Worm (Caenorhabditis elegans) whole organism, L4 larva: ENCODE measurements around the gene F40F8.12.
A peak's percentile ranks its signal among the peaks of the same experiment; 100 is the strongest.

Source experiments
- D1046.2 ChIP-seq: fragments of 200-800 bp; sonication (Bioruptor generic); IDR thresholded peaks from 2 replicates; pipeline ENCODE4 v1.3.6; 2022; ENCODE audit warnings: missing genetic modification characterization, missing compliant biosample characterization
- T20F7.1 ChIP-seq: fragments of 200-800 bp; sonication (Bioruptor generic); optimal IDR thresholded peaks from 2 replicates; lab custom pipeline; 2018; ENCODE audit warnings: mild to moderate bottlenecking, missing genetic modification characterization, missing compliant biosample characterization
- aha-1 ChIP-seq: fragments of 150-350 bp; peaks from one replicate; lab custom pipeline; 2014; ENCODE audit warnings: missing biosample characterization, missing genetic modification characterization
- ama-1 ChIP-seq: fragments of 150-350 bp; optimal IDR thresholded peaks from 2 replicates; lab custom pipeline; 2014; ENCODE audit warnings: inconsistent platforms, mixed read lengths
- attf-4 ChIP-seq: sonication (generic microtip); optimal IDR thresholded peaks from 3 replicates; lab custom pipeline; 2017; ENCODE audit warnings: missing biosample characterization, missing genetic modification characterization
- ceh-28 ChIP-seq: fragments of 150-350 bp; optimal IDR thresholded peaks from 2 replicates; lab custom pipeline; 2014; ENCODE audit warnings: missing biosample characterization, missing genetic modification reagents, missing genetic modification characterization
- ctbp-1 ChIP-seq: fragments of 200-800 bp; sonication (Bioruptor generic); IDR thresholded peaks from 2 replicates; pipeline ENCODE4 v1.3.6; 2022; ENCODE audit warnings: missing genetic modification reagents, missing genetic modification characterization, missing compliant biosample characterization
- daf-12 ChIP-seq: fragments of 150-350 bp; optimal IDR thresholded peaks from 2 replicates; lab custom pipeline; 2014; ENCODE audit warnings: missing biosample characterization, missing genetic modification reagents, missing genetic modification characterization
- daf-16 ChIP-seq, 3 experiments: sonication (generic microtip); optimal IDR thresholded peaks; 2 replicates each; lab custom pipeline; 2016 to 2017; ENCODE audit warnings: missing genetic modification characterization in 3 of 3, missing genetic modification reagents in 3 of 3, mild to moderate bottlenecking in 2 of 3, missing compliant biosample characterization in 2 of 3, missing biosample characterization in 1 of 3, moderate library complexity in 1 of 3
- dmd-6 ChIP-seq: fragments of 200-800 bp; sonication (Bioruptor generic); IDR thresholded peaks from 2 replicates; pipeline ENCODE4 v1.3.6; 2022; ENCODE audit warnings: missing genetic modification reagents, missing genetic modification characterization, missing compliant biosample characterization
- dmd-9 ChIP-seq: fragments of 200-800 bp; sonication (Bioruptor generic); IDR thresholded peaks from 2 replicates; pipeline ENCODE4 v1.3.6; 2022; ENCODE audit warnings: missing genetic modification reagents, missing genetic modification characterization, missing compliant biosample characterization
- dve-1 ChIP-seq: sonication (generic microtip); optimal IDR thresholded peaks from 2 replicates; lab custom pipeline; 2017; ENCODE audit warnings: antibody characterized with exemption, mild to moderate bottlenecking, missing genetic modification characterization, missing compliant biosample characterization; ENCODE audit not compliant: insufficient read depth
- hlh-11 ChIP-seq: fragments of 200-800 bp; sonication (Bioruptor generic); optimal IDR thresholded peaks from 2 replicates; lab custom pipeline; 2018; ENCODE audit warnings: mild to moderate bottlenecking, missing genetic modification characterization, missing compliant biosample characterization
- hlh-30 ChIP-seq: sonication (generic microtip); optimal IDR thresholded peaks from 2 replicates; lab custom pipeline; 2017; ENCODE audit warnings: antibody characterized with exemption, mild to moderate bottlenecking, missing genetic modification characterization, missing compliant biosample characterization; ENCODE audit not compliant: insufficient read depth
- jun-1 ChIP-seq: fragments of 150-350 bp; optimal IDR thresholded peaks from 2 replicates; lab custom pipeline; 2014; ENCODE audit warnings: missing biosample characterization, missing genetic modification reagents, missing genetic modification characterization
- lim-7 ChIP-seq: fragments of 200-800 bp; sonication (Bioruptor generic); IDR thresholded peaks from 2 replicates; pipeline ENCODE4 v1.3.6; 2022; ENCODE audit warnings: missing genetic modification characterization, missing compliant biosample characterization
- lin-38 ChIP-seq: fragments of 200-800 bp; sonication (Bioruptor generic); IDR thresholded peaks from 2 replicates; pipeline ENCODE4 v1.3.6; 2022; ENCODE audit warnings: missing genetic modification reagents, missing genetic modification characterization, missing compliant biosample characterization
- lir-3 ChIP-seq: sonication (generic microtip); optimal IDR thresholded peaks from 2 replicates; lab custom pipeline; 2016; ENCODE audit warnings: mild to moderate bottlenecking, missing genetic modification characterization, missing compliant biosample characterization
- lsy-2 ChIP-seq, 2 experiments: fragments of 150-350 bp in 1 of 2; sonication (generic microtip) in 1 of 2; optimal IDR thresholded peaks; 2 replicates each; lab custom pipeline; 2014 to 2017; ENCODE audit warnings: missing biosample characterization in 2 of 2, missing genetic modification characterization in 2 of 2
- mep-1 ChIP-seq: fragments of 150-350 bp; sonication (generic microtip); optimal IDR thresholded peaks from 3 replicates; lab custom pipeline; 2014; ENCODE audit warnings: missing biosample characterization, missing genetic modification characterization
- mes-2 ChIP-seq: sonication (generic microtip); optimal IDR thresholded peaks from 2 replicates; lab custom pipeline; 2016; ENCODE audit warnings: missing genotype, mild to moderate bottlenecking, missing genetic modification characterization, missing compliant biosample characterization; ENCODE audit not compliant: poor library complexity, severe bottlenecking
- mxl-2 ChIP-seq: fragments of 200-800 bp; sonication (Bioruptor generic); conservative IDR thresholded peaks from 2 replicates; pipeline ENCODE4 v1.3.6; 2022; ENCODE audit warnings: missing genetic modification reagents, missing genetic modification characterization, missing compliant biosample characterization
- nhr-10 ChIP-seq: fragments of 150-350 bp; optimal IDR thresholded peaks from 2 replicates; lab custom pipeline; 2014; ENCODE audit warnings: missing biosample characterization, missing genetic modification characterization
- nhr-102 ChIP-seq: sonication (generic microtip); optimal IDR thresholded peaks from 2 replicates; lab custom pipeline; 2016; ENCODE audit warnings: mild to moderate bottlenecking, missing genetic modification characterization, moderate library complexity, missing compliant biosample characterization
- nhr-28 ChIP-seq: fragments of 150-350 bp; optimal IDR thresholded peaks from 2 replicates; lab custom pipeline; 2014; ENCODE audit warnings: missing biosample characterization, missing genetic modification characterization
- nhr-48 ChIP-seq: sonication (generic microtip); optimal IDR thresholded peaks from 2 replicates; lab custom pipeline; 2016; ENCODE audit warnings: mild to moderate bottlenecking, missing genetic modification characterization, missing compliant biosample characterization
- nhr-6 ChIP-seq: fragments of 150-350 bp; optimal IDR thresholded peaks from 2 replicates; lab custom pipeline; 2014; ENCODE audit warnings: missing biosample characterization, missing genetic modification characterization
- nhr-77 ChIP-seq: fragments of 150-350 bp; optimal IDR thresholded peaks from 2 replicates; lab custom pipeline; 2014; ENCODE audit warnings: missing biosample characterization, missing genetic modification characterization
- php-3 ChIP-seq: fragments of 200-800 bp; sonication (Bioruptor generic); IDR thresholded peaks from 2 replicates; pipeline ENCODE4 v1.3.6; 2022; ENCODE audit warnings: missing genetic modification reagents, missing genetic modification characterization, missing compliant biosample characterization
- spr-3 ChIP-seq: fragments of 200-800 bp; sonication (Bioruptor generic); optimal IDR thresholded peaks from 2 replicates; lab custom pipeline; 2018; ENCODE audit warnings: mild to moderate bottlenecking, missing genetic modification characterization, missing compliant biosample characterization
- tra-1 ChIP-seq: fragments of 200-800 bp; sonication (Bioruptor generic); IDR thresholded peaks from 2 replicates; pipeline ENCODE4 v1.3.6; 2022; ENCODE audit warnings: missing genetic modification reagents, missing genetic modification characterization, missing compliant biosample characterization
- unc-130 ChIP-seq: sonication (generic microtip); optimal IDR thresholded peaks from 2 replicates; lab custom pipeline; 2016; ENCODE audit warnings: missing genetic modification reagents, missing genetic modification characterization, missing compliant biosample characterization
- unc-39 ChIP-seq: sonication (generic microtip); optimal IDR thresholded peaks from 2 replicates; lab custom pipeline; 2017; ENCODE audit warnings: missing biosample characterization, missing genetic modification characterization
- unc-62 ChIP-seq, 3 experiments: fragments of 150-350 bp in 1 of 3; sonication (generic microtip); optimal IDR thresholded peaks in 2 of 3; peaks in 1 of 3; 1 replicate in 1 of 3; 2 replicates in 2 of 3; lab custom pipeline; 2014 to 2017; ENCODE audit warnings: missing biosample characterization in 3 of 3, missing genetic modification characterization in 3 of 3, missing genetic modification reagents in 3 of 3, missing genotype in 1 of 3
- zfp-3 ChIP-seq: fragments of 200-800 bp; sonication (Bioruptor generic); conservative IDR thresholded peaks from 2 replicates; pipeline ENCODE4 v1.3.6; 2022; ENCODE audit warnings: missing genetic modification reagents, missing genetic modification characterization, missing compliant biosample characterization
- ztf-11 ChIP-seq: fragments of 150-350 bp; optimal IDR thresholded peaks from 2 replicates; lab custom pipeline; 2014; ENCODE audit warnings: missing biosample characterization, missing genetic modification characterization

Gene F40F8.12

ce11 chrII:11152495-11152894 lies 22.9 kb downstream of the F40F8.12 start, which contains the start of gene pqm-1:
Gene pqm-1 (minus strand): TSS chrII:11152595.
- TF ChIP-seq aha-1 (tag; lab: Kevin White, UChicago) (peak; percentile 21), daf-12 (tag; lab: Kevin White, UChicago) (no peak)

DNA sequence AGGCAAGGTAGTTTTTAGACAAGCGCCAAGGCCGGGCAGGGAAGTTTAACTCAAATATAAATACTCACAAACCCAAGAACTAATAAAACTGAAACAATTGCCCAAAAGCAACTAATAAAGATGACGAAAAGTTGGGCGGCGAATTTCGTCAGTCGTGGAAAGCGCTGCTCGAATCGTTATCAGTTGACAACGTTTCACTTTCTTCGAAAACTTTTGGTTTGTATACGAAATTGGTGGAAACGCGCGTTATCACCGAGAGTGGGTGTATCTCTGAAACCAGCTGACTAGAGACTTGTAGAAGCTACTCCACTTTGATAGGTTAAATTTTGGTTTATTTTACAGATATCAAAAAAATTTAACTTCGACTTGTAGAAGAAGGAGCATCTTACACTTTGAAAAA lies 23.5 kb downstream of the F40F8.12 start:
- TF ChIP-seq mes-2 (tag; lab: Kevin White, UChicago), result peak; percentile 13
- no peak for TF ChIP-seq daf-16 (GFP tag; optimal IDR thresholded peaks at IDR 0.05; lab: Kevin White, UChicago)
- peak; percentile 78 for TF ChIP-seq daf-16 (tag; optimal IDR thresholded peaks at IDR 0.05; lab: Kevin White, UChicago)
- peak; percentile 12; the same call in 1 of the 2 replicates for TF ChIP-seq lin-38 (GFP tag; lab: Robert Waterston, UW)
- TF ChIP-seq dmd-9 (GFP tag; lab: Robert Waterston, UW), result no peak
- no peak for TF ChIP-seq zfp-3 (GFP tag; lab: Robert Waterston, UW)
- TF ChIP-seq php-3 (GFP tag; lab: Robert Waterston, UW), result 0 out of 2 replicates have a peak, but pooled peaks have one; percentile 38
- no peak for TF ChIP-seq attf-4 (tag; lab: Kevin White, UChicago)
- peak; percentile 74 for TF ChIP-seq dmd-6
- TF ChIP-seq aha-1 (tag; lab: Kevin White, UChicago), result peak; percentile 63
- peak; percentile 41 for TF ChIP-seq nhr-28 (tag; lab: Kevin White, UChicago)
- no peak for TF ChIP-seq mep-1 (tag; lab: Kevin White, UChicago)
- peak; percentile 9 for TF ChIP-seq ama-1 (lab: Kevin White, UChicago)
- peak; percentile 13 for TF ChIP-seq nhr-48 (tag; lab: Kevin White, UChicago)
- TF ChIP-seq ceh-28 (tag; lab: Kevin White, UChicago), result no peak
- TF ChIP-seq dve-1 (tag; lab: Kevin White, UChicago), result peak; percentile 67
- TF ChIP-seq tra-1 (GFP tag; lab: Robert Waterston, UW), result 0 out of 2 replicates have a peak, but pooled peaks have one; percentile 37
- peak; percentile 76 for TF ChIP-seq hlh-11 (tag; lab: Kevin White, UChicago)
- no peak for TF ChIP-seq D1046.2 (GFP tag; lab: Robert Waterston, UW)
- TF ChIP-seq nhr-102 (tag; lab: Kevin White, UChicago), result no peak

- peak; percentile 48 for TF ChIP-seq nhr-77 (tag; lab: Kevin White, UChicago)
- no peak for TF ChIP-seq attf-4 (tag; lab: Kevin White, UChicago)
- TF ChIP-seq dmd-6, result peak; percentile 52
- TF ChIP-seq lim-7 (GFP tag; lab: Robert Waterston, UW), result no peak
- TF ChIP-seq nhr-10 (tag; lab: Kevin White, UChicago), result peak; percentile 40
- TF ChIP-seq daf-16 (GFP tag; optimal IDR thresholded peaks at IDR 0.05; lab: Kevin White, UChicago), result no peak
- TF ChIP-seq daf-16 (tag; optimal IDR thresholded peaks at IDR 0.05; lab: Kevin White, UChicago), result peak; percentile 63
- TF ChIP-seq mxl-2, result no peak
- TF ChIP-seq nhr-102 (tag; lab: Kevin White, UChicago), result no peak
- TF ChIP-seq ztf-11 (tag; lab: Kevin White, UChicago), result no peak
- peak; percentile 65 for TF ChIP-seq dve-1 (tag; lab: Kevin White, UChicago)
- peak; percentile 66 for TF ChIP-seq hlh-11 (tag; lab: Kevin White, UChicago)
- TF ChIP-seq T20F7.1 (GFP tag; lab: Kevin White, UChicago), result no peak
- peak; percentile 47 for TF ChIP-seq nhr-28 (tag; lab: Kevin White, UChicago)
- TF ChIP-seq php-3 (GFP tag; lab: Robert Waterston, UW), result 0 out of 2 replicates have a peak, but pooled peaks have one; percentile 32
- no peak for TF ChIP-seq lsy-2 (tag; optimal IDR thresholded peaks at IDR 0.05; lab: Kevin White, UChicago)
- peak in 1 of 2 experiments; percentile 20 for TF ChIP-seq unc-62 (GFP tag; optimal IDR thresholded peaks at IDR 0.05 in 1 of 2; lab: Kevin White, UChicago)
- no peak for TF ChIP-seq unc-62 (tag; optimal IDR thresholded peaks at IDR 0.05; lab: Kevin White, UChicago)
- TF ChIP-seq jun-1 (tag; lab: Kevin White, UChicago), result peak; percentile 16
- TF ChIP-seq nhr-48 (tag; lab: Kevin White, UChicago), result peak; percentile 8
- no peak for TF ChIP-seq ctbp-1 (GFP tag; lab: Robert Waterston, UW)
- no peak for TF ChIP-seq lir-3 (tag; lab: Kevin White, UChicago)
- no peak for TF ChIP-seq tra-1 (GFP tag; lab: Robert Waterston, UW)
- TF ChIP-seq spr-3 (GFP tag; lab: Kevin White, UChicago), result no peak
- TF ChIP-seq nhr-6 (tag; lab: Kevin White, UChicago), result no peak
- TF ChIP-seq unc-39 (tag; lab: Kevin White, UChicago), result no peak
- TF ChIP-seq unc-130, result no peak
- TF ChIP-seq hlh-30 (tag; lab: Kevin White, UChicago), result peak; percentile 56
These were observed 24.2 kb downstream of the F40F8.12 start for ce11 chrII:11153800-11154199.
